Fruit fly (Drosophila melanogaster) whole organism, embryonic: ENCODE data around the gene CG14982.

Source experiments
- Aef1 ChIP-seq: fragments of 200-800 bp; sonication (Bioruptor generic); IDR thresholded peaks from 3 replicates; pipeline ENCODE4 v1.3.6; 2022; ENCODE audit warnings: missing biosample characterization, missing genetic modification characterization
- Bdp1 ChIP-seq: fragments of 200-800 bp; sonication (Bioruptor generic); optimal IDR thresholded peaks from 3 replicates; lab custom pipeline; 2016; ENCODE audit warnings: missing biosample characterization, missing genetic modification characterization
- Bgb ChIP-seq: fragments of 200-800 bp; sonication (Bioruptor generic); IDR thresholded peaks from 2 replicates; pipeline ENCODE4 v1.3.6; 2022; ENCODE audit warnings: missing biosample characterization, missing genetic modification characterization; ENCODE audit not compliant: partially characterized antibody
- C15 ChIP-seq: fragments of 200-800 bp; sonication (Bioruptor generic); IDR thresholded peaks from 3 replicates; pipeline ENCODE4 v1.3.6; 2022; ENCODE audit warnings: missing biosample characterization, missing genetic modification characterization
- CG10431 ChIP-seq: fragments of 200-800 bp; sonication (Bioruptor generic); optimal IDR thresholded peaks from 3 replicates; lab custom pipeline; 2018; ENCODE audit warnings: missing biosample characterization, mild to moderate bottlenecking, missing genetic modification characterization
- CG10959 ChIP-seq: fragments of 200-800 bp; sonication (Bioruptor generic); IDR thresholded peaks from 2 replicates; pipeline ENCODE4 v1.3.6; 2022; ENCODE audit warnings: missing biosample characterization, missing genetic modification characterization
- CG10979 ChIP-seq: fragments of 200-800 bp; sonication (Bioruptor generic); optimal IDR thresholded peaks from 2 replicates; lab custom pipeline; 2018; ENCODE audit warnings: missing biosample characterization, mild to moderate bottlenecking, missing genetic modification characterization, moderate library complexity
- CG11696 ChIP-seq: fragments of 200-800 bp; sonication (Bioruptor generic); IDR thresholded peaks from 2 replicates; pipeline ENCODE4 v1.3.6; 2022; ENCODE audit warnings: missing biosample characterization, missing genetic modification characterization
- CG11723 ChIP-seq: fragments of 200-800 bp; sonication (Bioruptor generic); optimal IDR thresholded peaks from 2 replicates; lab custom pipeline; 2017; ENCODE audit warnings: missing biosample characterization, mild to moderate bottlenecking, missing genetic modification characterization
- CG12219 ChIP-seq: fragments of 200-800 bp; sonication (Bioruptor generic); optimal IDR thresholded peaks from 3 replicates; lab custom pipeline; 2018; ENCODE audit warnings: missing biosample characterization, mild to moderate bottlenecking, missing genetic modification characterization
- CG13287 ChIP-seq: fragments of 200-800 bp; sonication (Bioruptor generic); IDR thresholded peaks from 2 replicates; pipeline ENCODE4 v1.3.6; 2022; ENCODE audit warnings: missing biosample characterization, missing genetic modification characterization; ENCODE audit not compliant: partially characterized antibody
- CG14441 ChIP-seq: fragments of 200-800 bp; sonication (Bioruptor generic); IDR thresholded peaks from 2 replicates; pipeline ENCODE4 v1.3.6; 2022; ENCODE audit warnings: missing biosample characterization, missing genetic modification characterization
- CG15073 ChIP-seq: fragments of 200-800 bp; sonication (Bioruptor generic); optimal IDR thresholded peaks from 2 replicates; lab custom pipeline; 2016; ENCODE audit warnings: missing biosample characterization, missing genetic modification characterization
- CG3163 ChIP-seq: fragments of 200-800 bp; sonication (Bioruptor generic); optimal IDR thresholded peaks from 3 replicates; lab custom pipeline; 2016; ENCODE audit warnings: missing biosample characterization, missing genetic modification characterization
- CG33557 ChIP-seq: fragments of 200-800 bp; sonication (Bioruptor generic); optimal IDR thresholded peaks from 2 replicates; lab custom pipeline; 2019; ENCODE audit warnings: missing biosample characterization, mild to moderate bottlenecking, missing genetic modification characterization, moderate library complexity
- CG3847 ChIP-seq: fragments of 200-800 bp; sonication (Bioruptor generic); IDR thresholded peaks from 2 replicates; pipeline ENCODE4 v1.3.6; 2022; ENCODE audit warnings: missing biosample characterization, missing genetic modification characterization
- CG6254 ChIP-seq: fragments of 200-800 bp; sonication (Bioruptor generic); optimal IDR thresholded peaks from 3 replicates; lab custom pipeline; 2017; ENCODE audit warnings: mild to moderate bottlenecking, missing biosample characterization, missing genetic modification reagents, missing genetic modification characterization
- CG7357 ChIP-seq: fragments of 200-800 bp; sonication (Bioruptor generic); IDR thresholded peaks from 3 replicates; pipeline ENCODE4 v1.3.6; 2022; ENCODE audit warnings: missing biosample characterization, missing genetic modification characterization
- CG7963 ChIP-seq: fragments of 200-800 bp; sonication (Bioruptor generic); IDR thresholded peaks from 3 replicates; pipeline ENCODE4 v1.3.6; 2022; ENCODE audit warnings: missing biosample characterization, missing genetic modification characterization; ENCODE audit not compliant: partially characterized antibody
- CG8359 ChIP-seq: fragments of 200-800 bp; sonication (Bioruptor generic); optimal IDR thresholded peaks from 2 replicates; lab custom pipeline; 2017; ENCODE audit warnings: missing biosample characterization, mild to moderate bottlenecking, missing genetic modification characterization, borderline replicate concordance
- CG9215 ChIP-seq: fragments of 200-800 bp; sonication (Bioruptor generic); IDR thresholded peaks from 2 replicates; pipeline ENCODE4 v1.3.6; 2022; ENCODE audit warnings: missing biosample characterization, missing genetic modification characterization
- CG9727 ChIP-seq: fragments of 200-800 bp; sonication (Bioruptor generic); optimal IDR thresholded peaks from 3 replicates; lab custom pipeline; 2017; ENCODE audit warnings: missing biosample characterization, mild to moderate bottlenecking, missing genetic modification characterization
- CG9817 ChIP-seq: fragments of 200-800 bp; sonication (Bioruptor generic); optimal IDR thresholded peaks from 2 replicates; lab custom pipeline; 2018; ENCODE audit warnings: missing biosample characterization, mild to moderate bottlenecking, missing genetic modification characterization, moderate library complexity
- Doc3 ChIP-seq: fragments of 200-800 bp; sonication (Bioruptor generic); IDR thresholded peaks from 3 replicates; pipeline ENCODE4 v1.3.6; 2022; ENCODE audit warnings: missing biosample characterization, missing genetic modification characterization; ENCODE audit not compliant: partially characterized antibody
- Dref ChIP-seq: fragments of 200-800 bp; sonication (Bioruptor generic); IDR thresholded peaks from 2 replicates; pipeline ENCODE4 v1.3.6; 2022; ENCODE audit warnings: missing biosample characterization, missing genetic modification characterization
- Ets65A ChIP-seq: fragments of 200-800 bp; sonication (Bioruptor generic); peaks from one replicate; lab custom pipeline; 2016; ENCODE audit warnings: missing biosample characterization, missing genetic modification characterization
- Hmr ChIP-seq: fragments of 200-800 bp; sonication (Bioruptor generic); optimal IDR thresholded peaks from 3 replicates; lab custom pipeline; 2017; ENCODE audit warnings: mild to moderate bottlenecking, missing biosample characterization, missing genetic modification reagents, missing genetic modification characterization
- Lim3 ChIP-seq: fragments of 200-800 bp; sonication (Bioruptor generic); IDR thresholded peaks from 2 replicates; pipeline ENCODE4 v1.3.6; 2022; ENCODE audit warnings: missing biosample characterization, missing genetic modification characterization
- NC2β ChIP-seq: fragments of 200-800 bp; sonication (Bioruptor generic); optimal IDR thresholded peaks from 2 replicates; lab custom pipeline; 2016; ENCODE audit warnings: missing biosample characterization, missing genetic modification characterization
- Nf-YC ChIP-seq: fragments of 200-800 bp; optimal IDR thresholded peaks from 3 replicates; lab custom pipeline; 2019; ENCODE audit warnings: missing biosample characterization, mild to moderate bottlenecking, missing genetic modification characterization, moderate library complexity
- Rx ChIP-seq: fragments of 200-800 bp; sonication (Bioruptor generic); IDR thresholded peaks from 2 replicates; pipeline ENCODE4 v1.3.6; 2022; ENCODE audit warnings: missing biosample characterization, missing genetic modification characterization
- Sin3A ChIP-seq: fragments of >200 bp; optimal IDR thresholded peaks from 2 replicates; lab custom pipeline; 2018
- Stat92E ChIP-seq, 3 experiments: fragments of >200 bp in 2 of 3; fragments of 200-800 bp in 1 of 3; sonication (Bioruptor generic) in 1 of 3; optimal IDR thresholded peaks; 2 replicates each; lab custom pipeline; 2017 to 2019; ENCODE audit warnings: missing biosample characterization in 3 of 3, missing genetic modification characterization in 3 of 3, mild to moderate bottlenecking in 1 of 3, moderate library complexity in 1 of 3
- Usf ChIP-seq: fragments of 200-800 bp; sonication (Bioruptor generic); optimal IDR thresholded peaks from 2 replicates; lab custom pipeline; 2017; ENCODE audit warnings: missing genotype, missing biosample characterization, missing genetic modification characterization
- Vsx1 ChIP-seq: fragments of 200-800 bp; sonication (Bioruptor generic); optimal IDR thresholded peaks from 2 replicates; lab custom pipeline; 2017; ENCODE audit warnings: missing biosample characterization, mild to moderate bottlenecking, missing genetic modification characterization, missing genetic modification reagents
- az2 ChIP-seq: fragments of 200-800 bp; sonication (Bioruptor generic); optimal IDR thresholded peaks from 3 replicates; lab custom pipeline; 2016; ENCODE audit warnings: missing biosample characterization, missing genetic modification characterization
- bcd ChIP-seq: fragments of 200-800 bp; sonication (Bioruptor generic); optimal IDR thresholded peaks from 2 replicates; lab custom pipeline; 2017; ENCODE audit warnings: missing biosample characterization, mild to moderate bottlenecking, missing genetic modification characterization
- cas ChIP-seq: fragments of 200-800 bp; sonication (Bioruptor generic); IDR thresholded peaks from 2 replicates; pipeline ENCODE4 v1.3.6; 2022; ENCODE audit warnings: missing biosample characterization, missing genetic modification characterization
- crol ChIP-seq: fragments of 200-800 bp; sonication (Bioruptor generic); IDR thresholded peaks from 2 replicates; pipeline ENCODE4 v1.3.6; 2022; ENCODE audit warnings: missing biosample characterization, missing genetic modification characterization
- cwo ChIP-seq: fragments of 200-800 bp; sonication (Bioruptor generic); optimal IDR thresholded peaks from 3 replicates; lab custom pipeline; 2017; ENCODE audit warnings: missing biosample characterization, missing genetic modification characterization, mild to moderate bottlenecking, moderate library complexity, missing genetic modification reagents
- emc ChIP-seq: fragments of 200-800 bp; sonication (Bioruptor generic); optimal IDR thresholded peaks from 2 replicates; lab custom pipeline; 2016; ENCODE audit warnings: missing biosample characterization, missing genetic modification characterization
- ftz-f1 ChIP-seq: fragments of 200-800 bp; sonication (Bioruptor generic); optimal IDR thresholded peaks from 2 replicates; lab custom pipeline; 2016; ENCODE audit warnings: missing biosample characterization, missing genetic modification characterization
- h ChIP-seq: fragments of >200 bp; optimal IDR thresholded peaks from 2 replicates; lab custom pipeline; 2017
- ham ChIP-seq: fragments of 200-800 bp; sonication (Bioruptor generic); IDR thresholded peaks from 2 replicates; pipeline ENCODE4 v1.3.6; 2022; ENCODE audit warnings: missing biosample characterization, missing genetic modification characterization
- jumu ChIP-seq: fragments of 200-800 bp; sonication (Bioruptor generic); optimal IDR thresholded peaks from 3 replicates; lab custom pipeline; 2016; ENCODE audit warnings: missing biosample characterization, missing genetic modification characterization
- kay ChIP-seq: fragments of 200-800 bp; sonication (Bioruptor generic); optimal IDR thresholded peaks from 2 replicates; lab custom pipeline; 2016; ENCODE audit warnings: missing biosample characterization, missing genetic modification characterization
- ken ChIP-seq: fragments of 200-800 bp; sonication (Bioruptor generic); IDR thresholded peaks from 3 replicates; pipeline ENCODE4 v1.3.6; 2022; ENCODE audit warnings: missing biosample characterization, missing genetic modification characterization
- sim ChIP-seq: fragments of 200-800 bp; sonication (Bioruptor generic); IDR thresholded peaks from 2 replicates; pipeline ENCODE4 v1.3.6; 2022; ENCODE audit warnings: missing biosample characterization, missing genetic modification characterization
- so ChIP-seq: fragments of 200-800 bp; sonication (Bioruptor generic); IDR thresholded peaks from 3 replicates; pipeline ENCODE4 v1.3.6; 2022; ENCODE audit warnings: missing biosample characterization, missing genetic modification characterization
- trh ChIP-seq: fragments of 200-800 bp; sonication (Bioruptor generic); optimal IDR thresholded peaks from 2 replicates; lab custom pipeline; 2016; ENCODE audit warnings: missing biosample characterization, missing genetic modification characterization
- unc-4 ChIP-seq: fragments of 200-800 bp; sonication (Bioruptor generic); IDR thresholded peaks from 2 replicates; pipeline ENCODE4 v1.3.6; 2022; ENCODE audit warnings: missing biosample characterization, missing genetic modification characterization; ENCODE audit not compliant: partially characterized antibody
- zen2 ChIP-seq: fragments of 200-800 bp; sonication (Bioruptor generic); IDR thresholded peaks from 3 replicates; pipeline ENCODE4 v1.3.6; 2022; ENCODE audit warnings: missing biosample characterization, missing genetic modification characterization; ENCODE audit not compliant: partially characterized antibody

The CG14982 gene

dm6 chr3L:3932742-3933289, 9.7 kb upstream of the CG14982 start (continued):
- TF ChIP-seq CG7963, result no peak
- TF ChIP-seq Hmr (GFP tag; lab: Kevin White, UChicago), result peak; percentile 72
- no peak for TF ChIP-seq Usf (GFP tag; lab: Kevin White, UChicago)
- no peak for TF ChIP-seq Rx
- TF ChIP-seq crol, result no peak
- TF ChIP-seq CG10959 (GFP tag; lab: Robert Waterston, UW), result no peak
- no peak for TF ChIP-seq kay (GFP tag; lab: Kevin White, UChicago)
- TF ChIP-seq CG12219 (GFP tag; lab: Kevin White, UChicago), result no peak
- no peak for TF ChIP-seq jumu (GFP tag; lab: Kevin White, UChicago)
- TF ChIP-seq CG9215 (GFP tag; lab: Robert Waterston, UW), result no peak
- no peak for TF ChIP-seq CG8359
- TF ChIP-seq Bdp1 (GFP tag; lab: Kevin White, UChicago), result no peak
- TF ChIP-seq Sin3A (lab: Kevin White, UChicago), result no peak
- no peak for TF ChIP-seq CG14441 (GFP tag; lab: Robert Waterston, UW)
- no peak for TF ChIP-seq CG33557 (GFP tag; lab: Kevin White, UChicago)
- no peak for TF ChIP-seq CG15073
- no peak for TF ChIP-seq CG10431 (GFP tag; lab: Kevin White, UChicago)
- no peak for TF ChIP-seq CG10979
- TF ChIP-seq CG9817 (tag; lab: Kevin White, UChicago), result no peak
- no peak for TF ChIP-seq NC2β (GFP tag; lab: Kevin White, UChicago)
- TF ChIP-seq CG6254 (GFP tag; lab: Kevin White, UChicago), result no peak
- no peak for TF ChIP-seq Lim3 (GFP tag; lab: Robert Waterston, UW)
- no peak for TF ChIP-seq CG3163 (GFP tag; lab: Kevin White, UChicago)
- peak; percentile 17 for TF ChIP-seq Vsx1 (GFP tag; lab: Kevin White, UChicago)
- no peak for TF ChIP-seq Doc3
- TF ChIP-seq bcd (GFP tag; lab: Kevin White, UChicago), result no peak
- TF ChIP-seq ken (GFP tag; lab: Robert Waterston, UW), result no peak
- TF ChIP-seq Nf-YC (tag; lab: Kevin White, UChicago), result no peak
- no peak for TF ChIP-seq C15 (GFP tag; lab: Robert Waterston, UW)
- no peak for TF ChIP-seq sim (GFP tag; lab: Robert Waterston, UW)
- no peak for TF ChIP-seq emc (GFP tag; lab: Kevin White, UChicago)
- no peak for TF ChIP-seq CG9727
- TF ChIP-seq zen2 (GFP tag; lab: Robert Waterston, UW), result no peak
- no peak for TF ChIP-seq az2 (GFP tag; lab: Kevin White, UChicago)
- TF ChIP-seq ftz-f1 (GFP tag; lab: Kevin White, UChicago), result no peak
- no peak for TF ChIP-seq CG11723 (GFP tag; lab: Kevin White, UChicago)
- TF ChIP-seq CG13287 (GFP tag; lab: Robert Waterston, UW), result no peak
- TF ChIP-seq Aef1 (GFP tag; lab: Robert Waterston, UW), result no peak
- no peak for TF ChIP-seq CG7357 (GFP tag; lab: Robert Waterston, UW)
- no peak for TF ChIP-seq CG3847 (GFP tag; lab: Robert Waterston, UW)
- no peak for TF ChIP-seq h (lab: Kevin White, UChicago)
- TF ChIP-seq Ets65A (GFP tag; lab: Kevin White, UChicago), result peak; percentile 53
- TF ChIP-seq Stat92E (GFP tag; optimal IDR thresholded peaks at IDR 0.05; lab: Kevin White, UChicago), result no peak
- no peak for TF ChIP-seq Bgb (GFP tag; lab: Robert Waterston, UW)
- TF ChIP-seq CG11696, result no peak
- TF ChIP-seq cas (GFP tag; lab: Robert Waterston, UW), result no peak
- TF ChIP-seq unc-4, result no peak
- TF ChIP-seq cwo, result no peak
- no peak for TF ChIP-seq so
- no peak for TF ChIP-seq trh (GFP tag; lab: Kevin White, UChicago)
- TF ChIP-seq Dref (GFP tag; lab: Robert Waterston, UW), result no peak
- TF ChIP-seq ham (GFP tag; lab: Robert Waterston, UW), result no peak
